Worm (Caenorhabditis elegans): Measurements from ENCODE around the gene F58E2.2.

DNA sequence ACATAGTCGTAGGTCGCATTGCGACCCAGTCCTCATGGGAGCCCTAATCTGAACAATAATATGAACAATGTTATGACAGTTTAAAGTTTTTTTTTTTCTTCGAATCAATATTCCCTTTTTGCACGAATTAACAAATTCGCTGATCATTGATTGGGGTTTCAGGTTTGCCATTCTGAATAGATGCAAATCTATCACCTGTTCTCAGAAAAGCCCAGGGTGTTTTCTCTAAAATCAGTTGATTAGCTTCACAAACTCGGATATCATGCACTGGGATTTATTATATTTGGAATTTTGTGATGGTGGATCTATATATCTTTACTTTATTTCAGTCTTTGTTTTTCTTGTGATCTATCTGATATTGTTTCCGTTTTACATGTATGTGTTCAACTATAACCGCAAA is 16.5 kb upstream of the F58E2.2 start, which contains the start of gene srz-23:
- TF ChIP-seq W03F9.2 (tag; optimal IDR thresholded peaks at IDR 0.05) (no peak), him-1 (tag; optimal IDR thresholded peaks at IDR 0.05) (no peak)
